Worm (Caenorhabditis elegans): ENCODE measurements around the gene ZC132.11.

DNA sequence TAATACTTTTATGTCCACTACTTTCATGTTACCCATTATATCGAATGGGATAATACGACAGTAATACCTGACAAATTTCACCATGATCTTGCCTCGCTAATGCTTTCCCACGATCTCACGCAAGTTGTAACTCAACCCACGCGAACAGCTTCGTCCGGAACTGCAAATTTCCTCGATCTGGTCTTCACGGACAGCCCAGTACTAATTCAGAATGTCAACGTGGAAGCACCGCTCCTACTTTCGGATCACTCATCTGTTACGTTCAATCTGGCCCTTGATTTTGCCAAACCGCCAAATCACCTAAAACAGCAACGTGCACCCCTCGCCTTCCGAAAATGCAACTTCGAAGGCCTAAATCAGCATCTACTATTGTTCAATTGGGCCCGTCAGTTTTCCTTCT is 25.1 kb downstream of the ZC132.11 start:
- no peak for TF ChIP-seq mep-1 (tag; optimal IDR thresholded peaks at IDR 0.05)
- no peak for TF ChIP-seq nhr-12 (tag; optimal IDR thresholded peaks at IDR 0.05)
- no peak for TF ChIP-seq ces-1 (GFP tag; optimal IDR thresholded peaks at IDR 0.05)
- TF ChIP-seq sem-2 (GFP tag; optimal IDR thresholded peaks at IDR 0.05) = no peak
- TF ChIP-seq nhr-237 (tag; optimal IDR thresholded peaks at IDR 0.05) = no peak
